Worm (Caenorhabditis elegans): ENCODE results near the gene Y39A3CL.4.
A peak's percentile ranks its signal among the peaks of the same experiment; 100 is the strongest.

The Y39A3CL.4 gene

DNA sequence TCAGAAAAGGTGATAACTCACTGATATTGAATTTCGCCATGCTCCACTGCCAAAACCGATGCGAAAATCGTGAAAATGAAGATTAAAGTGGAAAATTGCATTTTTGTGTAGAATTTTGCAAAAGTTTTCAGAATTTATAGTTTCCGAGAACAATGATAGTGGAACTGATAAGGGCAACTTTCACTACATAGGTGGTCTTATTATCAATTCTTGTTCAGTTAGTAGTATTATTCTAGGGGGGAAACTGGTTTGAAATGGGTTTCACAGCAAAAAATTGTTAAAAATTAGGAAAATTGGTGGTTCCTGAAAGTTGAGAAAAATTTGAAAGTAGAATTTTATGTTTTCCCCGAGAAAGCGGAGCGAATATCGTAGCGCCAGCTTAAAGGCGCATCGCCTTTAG is 19.7 kb downstream of the Y39A3CL.4 start, which contains the start of gene Y46E12A.5:
TSS of gene Y46E12A.5 (minus strand) at position 101 of the 400 bp plus-strand sequence.
- TF ChIP-seq mls-2 (tag; optimal IDR thresholded peaks at IDR 0.05) (no peak), flh-1 (GFP tag; optimal IDR thresholded peaks at IDR 0.05) (no peak), pha-4 (tag; optimal IDR thresholded peaks at IDR 0.05) (no peak), lsy-2 (tag; optimal IDR thresholded peaks at IDR 0.05) (no peak), lin-32 (GFP tag; optimal IDR thresholded peaks at IDR 0.05) (no peak), nhr-28 (tag; optimal IDR thresholded peaks at IDR 0.05) (no peak), sem-2 (GFP tag; optimal IDR thresholded peaks at IDR 0.05) (no peak), unc-62 (GFP tag; optimal IDR thresholded peaks at IDR 0.05) (no peak), nhr-2 (tag; optimal IDR thresholded peaks at IDR 0.05) (no peak), tbx-8 (GFP tag; optimal IDR thresholded peaks at IDR 0.05) (no peak), zip-8 (tag; optimal IDR thresholded peaks at IDR 0.05) (no peak)

DNA sequence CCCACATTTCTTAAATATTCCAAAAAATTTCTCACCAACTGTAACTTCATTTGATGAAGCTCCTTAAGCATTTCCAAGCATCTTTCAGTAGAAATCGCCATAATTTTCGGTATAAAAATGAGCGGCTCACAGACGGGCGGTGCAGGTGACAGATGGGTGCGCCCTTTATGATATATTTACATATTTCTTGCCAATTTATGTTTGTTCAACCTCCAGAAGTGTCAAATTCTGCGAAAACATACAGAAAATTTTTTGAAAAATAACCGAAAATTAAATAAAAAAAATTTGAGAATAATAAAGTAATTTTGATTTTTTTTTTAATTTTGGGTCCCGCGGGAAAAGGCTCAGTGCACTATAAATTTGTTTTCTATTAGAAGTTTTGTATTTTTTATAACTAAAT is 23.0 kb downstream of the Y39A3CL.4 start, which contains the start of gene Y46E12A.3:
TSS of gene Y46E12A.3 (minus strand) at position 101 of the 400 bp plus-strand sequence.
- no peak for TF ChIP-seq zip-8 (tag; optimal IDR thresholded peaks at IDR 0.05)
- TF ChIP-seq nhr-237 (tag; optimal IDR thresholded peaks at IDR 0.05) = no peak
- TF ChIP-seq elt-3 (tag; optimal IDR thresholded peaks at IDR 0.05) = no peak
- no peak for TF ChIP-seq mab-5 (tag; optimal IDR thresholded peaks at IDR 0.05)
- TF ChIP-seq snpc-4 (tag; optimal IDR thresholded peaks at IDR 0.05) = no peak

DNA sequence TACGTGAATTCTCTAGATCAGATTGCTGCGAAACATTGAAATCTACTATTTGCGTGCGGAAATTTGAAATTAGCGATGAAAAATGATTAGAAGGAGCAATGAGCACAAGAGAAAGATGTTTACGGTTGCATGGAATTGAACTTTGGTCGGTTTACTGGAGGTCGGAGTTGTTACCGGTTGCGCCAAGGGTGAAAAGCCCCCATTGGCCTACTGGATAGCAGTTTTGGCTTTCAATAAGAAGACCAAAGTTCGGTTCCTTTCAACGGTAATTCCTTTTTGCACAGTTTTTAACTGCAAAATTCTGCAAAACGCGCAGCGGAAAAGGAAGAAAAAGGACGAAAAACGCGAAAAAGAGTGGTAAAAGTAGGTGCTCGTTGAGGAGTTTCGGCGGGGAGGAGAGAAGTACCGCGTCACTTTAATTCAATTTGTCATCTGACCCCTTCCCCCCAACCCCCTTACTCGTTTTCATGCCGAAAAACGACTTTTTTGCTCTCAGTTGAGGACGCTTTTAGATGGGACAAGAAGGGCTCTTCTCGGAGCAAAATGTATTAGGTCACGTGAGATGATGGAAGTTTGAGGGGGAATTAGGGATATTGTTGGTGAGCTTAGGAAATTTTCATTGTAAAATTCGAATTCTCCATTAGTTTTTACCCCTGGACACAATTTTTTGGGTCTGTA is 32.3 kb downstream of the Y39A3CL.4 start:
- peak; percentile 87 for TF ChIP-seq ces-1 (GFP tag; optimal IDR thresholded peaks at IDR 0.05)
- TF ChIP-seq unc-120 (tag; optimal IDR thresholded peaks at IDR 0.05; ENCODE audit: poor library complexity, severe bottlenecking) = no peak

DNA sequence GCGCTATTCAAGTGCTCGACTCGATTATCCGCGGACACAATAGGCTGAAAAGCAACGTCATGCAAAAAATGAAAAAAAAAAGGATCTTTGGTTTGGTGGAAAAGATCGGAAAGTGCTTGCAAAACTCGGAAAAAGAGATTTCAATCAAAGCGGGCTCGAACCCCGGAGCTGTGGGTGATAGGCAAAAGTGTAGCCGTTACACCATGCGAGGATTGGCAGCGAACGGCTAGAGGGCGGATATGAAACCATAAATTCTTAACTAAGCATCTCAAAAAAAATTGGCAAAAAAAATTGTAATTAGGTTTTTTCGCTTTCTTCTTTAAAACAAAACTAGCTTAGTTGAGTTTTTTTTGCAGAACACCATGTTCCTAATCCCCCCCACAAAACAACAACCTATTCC is 33.4 kb downstream of the Y39A3CL.4 start:
- TF ChIP-seq unc-120 (tag; optimal IDR thresholded peaks at IDR 0.05; ENCODE audit: poor library complexity, severe bottlenecking) = no peak
- no peak for TF ChIP-seq mab-5 (tag; optimal IDR thresholded peaks at IDR 0.05)

DNA sequence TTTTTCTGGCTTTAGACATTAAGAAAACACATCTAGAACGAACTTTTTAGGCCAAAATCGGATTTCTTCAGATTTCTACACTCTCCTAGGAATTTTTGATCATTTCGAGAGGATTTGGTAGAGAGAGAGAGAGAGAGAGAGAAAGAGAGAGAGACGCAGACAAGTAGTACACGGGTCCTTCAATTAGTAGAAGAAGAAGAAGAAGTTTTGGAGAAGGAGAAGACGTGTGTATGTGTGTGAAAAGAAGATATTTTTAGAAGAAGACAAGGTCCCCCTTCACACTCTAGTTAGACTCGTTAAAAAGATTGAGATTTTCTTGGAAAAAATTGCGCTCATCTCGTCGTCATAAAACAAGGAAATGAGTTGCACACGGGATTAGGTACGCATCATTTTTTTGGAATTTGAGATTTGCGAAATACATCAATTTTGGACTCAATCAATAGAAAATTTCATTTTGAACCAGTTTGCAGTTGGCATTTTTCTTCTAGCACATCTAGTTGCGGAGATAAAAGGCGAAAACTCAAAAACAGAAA is 34.3 kb downstream of the Y39A3CL.4 start:
- TF ChIP-seq tbx-8 (GFP tag; optimal IDR thresholded peaks at IDR 0.05) (no peak), ces-1 (GFP tag; optimal IDR thresholded peaks at IDR 0.05) (peak; percentile 77)

DNA sequence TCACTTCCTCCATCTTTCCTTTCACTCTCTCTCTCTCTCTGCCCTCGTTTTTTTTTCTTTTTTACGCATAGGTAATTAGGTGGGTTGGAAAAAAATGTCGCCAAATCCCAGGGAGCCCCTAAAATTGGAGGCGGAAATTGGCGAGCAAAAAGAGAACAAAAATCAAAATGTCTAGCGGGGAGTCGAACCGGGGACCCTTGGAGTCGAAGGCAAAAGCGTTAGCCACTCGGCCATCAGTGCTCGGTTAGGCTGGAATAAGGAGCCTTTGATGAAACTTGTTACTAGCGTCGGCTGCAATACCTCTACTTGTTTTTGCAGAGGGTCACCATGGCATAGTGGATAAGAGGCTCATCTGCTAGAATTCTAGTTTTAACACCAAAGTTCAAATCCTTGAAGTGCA is 34.8 kb downstream of the Y39A3CL.4 start:
- TF ChIP-seq flh-1 (GFP tag; optimal IDR thresholded peaks at IDR 0.05) = no peak
- TF ChIP-seq bed-3 (GFP tag; optimal IDR thresholded peaks at IDR 0.05) = no peak
- TF ChIP-seq elt-3 (tag; optimal IDR thresholded peaks at IDR 0.05) = no peak
- no peak for TF ChIP-seq snpc-4 (tag; optimal IDR thresholded peaks at IDR 0.05)

DNA sequence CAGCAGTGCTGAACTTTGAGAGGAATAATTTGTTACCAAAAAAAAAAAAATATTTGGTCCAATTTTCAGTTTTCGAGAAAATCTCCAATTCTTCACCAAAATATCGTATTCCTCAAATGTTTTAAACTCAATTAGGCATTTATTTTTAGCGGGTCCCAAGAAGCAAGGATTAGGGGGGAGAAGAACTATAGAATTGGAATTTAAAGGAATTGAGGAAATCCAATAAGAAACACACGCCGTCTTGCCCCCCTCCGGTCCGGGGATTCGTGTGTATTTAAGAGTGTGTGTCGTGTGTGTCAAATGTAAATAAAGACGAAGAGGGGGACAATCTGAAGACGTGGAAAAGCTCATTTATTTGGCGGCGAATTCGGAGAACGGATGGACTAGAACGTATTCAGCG is 44.5 kb downstream of the Y39A3CL.4 start:
- TF ChIP-seq bed-3 (GFP tag; optimal IDR thresholded peaks at IDR 0.05) = no peak
- peak; percentile 86 for TF ChIP-seq ces-1 (GFP tag; optimal IDR thresholded peaks at IDR 0.05)
- no peak for TF ChIP-seq hlh-1 (tag; optimal IDR thresholded peaks at IDR 0.05)

DNA sequence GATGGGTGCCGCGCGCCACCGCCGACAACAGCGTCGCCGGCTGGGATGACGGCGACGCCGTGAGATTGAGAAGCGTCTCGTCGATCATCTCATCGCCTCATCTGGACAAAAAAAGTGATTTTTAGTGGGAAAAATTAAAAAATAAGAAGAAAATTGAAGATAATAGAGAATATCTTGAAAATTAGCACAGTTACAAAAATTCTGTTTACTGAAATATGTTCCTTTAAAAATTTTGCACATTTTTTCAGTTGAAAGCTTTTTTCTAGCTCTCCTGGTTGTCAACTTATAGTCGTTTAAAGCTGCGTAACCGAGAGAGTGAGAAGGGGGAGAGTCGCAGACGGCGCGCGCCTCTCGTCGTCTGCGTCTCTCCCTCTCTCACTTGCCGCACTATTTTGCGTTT is 44.9 kb downstream of the Y39A3CL.4 start, which contains the start of gene ser-4:
TSS of gene ser-4 (minus strand) at position 101 of the 400 bp plus-strand sequence.
- TF ChIP-seq zip-8 (tag; optimal IDR thresholded peaks at IDR 0.05) (no peak), elt-1 (tag; optimal IDR thresholded peaks at IDR 0.05; ENCODE audit: borderline replicate concordance, insufficient read depth) (no peak), mep-1 (tag; optimal IDR thresholded peaks at IDR 0.05) (no peak), lin-13 (tag; optimal IDR thresholded peaks at IDR 0.05) (no peak), elt-3 (tag; optimal IDR thresholded peaks at IDR 0.05) (no peak), bed-3 (GFP tag; optimal IDR thresholded peaks at IDR 0.05) (no peak), mab-5 (tag; optimal IDR thresholded peaks at IDR 0.05) (no peak), unc-62 (GFP tag; optimal IDR thresholded peaks at IDR 0.05) (no peak), pha-4 (tag; optimal IDR thresholded peaks at IDR 0.05) (no peak), drap-1 (GFP tag; optimal IDR thresholded peaks at IDR 0.05) (no peak), ceh-39 (tag; optimal IDR thresholded peaks at IDR 0.05) (no peak), flh-1 (GFP tag; optimal IDR thresholded peaks at IDR 0.05) (no peak), nhr-76 (tag; optimal IDR thresholded peaks at IDR 0.05) (no peak), lin-32 (GFP tag; optimal IDR thresholded peaks at IDR 0.05) (no peak), unc-39 (tag; optimal IDR thresholded peaks at IDR 0.05) (no peak), ces-1 (GFP tag; optimal IDR thresholded peaks at IDR 0.05) (no peak)

Measured in whole organism, mixed stage, embryonic.